Worm (Caenorhabditis elegans): ENCODE results near the gene his-72.

his-72 gene

ce11 chrIII:12327528-12327997 lies 41.3 kb downstream of the his-72 start, which contains the start of the genes zip-12 and Y75B8A.63 (continued):
- TF ChIP-seq aha-1 (tag) (no peak), lsy-2 (tag; optimal IDR thresholded peaks at IDR 0.05) (peak in 1 of 2 experiments; percentile 36), nhr-77 (tag; optimal IDR thresholded peaks at IDR 0.05) (no peak), ceh-20 (GFP tag; IDR thresholded peaks at IDR 0.05) (no peak), ZK337.2 (GFP tag; IDR thresholded peaks at IDR 0.05) (no peak), T26A8.4 (GFP tag; IDR thresholded peaks at IDR 0.05) (no peak), lin-13 (GFP tag; optimal IDR thresholded peaks at IDR 0.05) (no peak), F26F4.8 (GFP tag; conservative IDR thresholded peaks at IDR 0.05) (no peak), lin-1 (GFP tag; IDR thresholded peaks at IDR 0.05) (no peak; the same call in 1 of the 2 replicates), php-3 (GFP tag; IDR thresholded peaks at IDR 0.05) (no peak), lin-15B (tag; optimal IDR thresholded peaks at IDR 0.05) (no peak)

ce11 chrIII:12325284-12325683 lies 43.6 kb downstream of the his-72 start:
- TF ChIP-seq F26F4.8 (GFP tag; conservative IDR thresholded peaks at IDR 0.05) (no peak), nhr-25 (tag; optimal IDR thresholded peaks at IDR 0.05; ENCODE audit: borderline replicate concordance, insufficient read depth) (no peak), fkh-10 (GFP tag; optimal IDR thresholded peaks at IDR 0.05) (no peak), tra-1 (GFP tag; IDR thresholded peaks at IDR 0.05) (0 out of 2 replicates have a peak, but pooled peaks have one; percentile 31), nhr-77 (tag; optimal IDR thresholded peaks at IDR 0.05) (peak; percentile 26), madf-9 (GFP tag; conservative IDR thresholded peaks at IDR 0.05) (no peak), pha-4 (GFP tag; IDR thresholded peaks at IDR 0.05) (0 out of 2 replicates have a peak, but pooled peaks have one; percentile 23), pha-4 (tag; optimal IDR thresholded peaks at IDR 0.05) (no peak), F44E2.7 (GFP tag; IDR thresholded peaks at IDR 0.05) (no peak), nhr-41 (GFP tag; IDR thresholded peaks at IDR 0.05) (no peak), unc-39 (tag; optimal IDR thresholded peaks at IDR 0.05) (no peak), cey-2 (tag; optimal IDR thresholded peaks at IDR 0.05; ENCODE audit: borderline replicate concordance, insufficient read depth) (no peak), ceh-82 (tag; optimal IDR thresholded peaks at IDR 0.05) (no peak), sdz-12 (GFP tag; optimal IDR thresholded peaks at IDR 0.05) (no peak), lin-39 (tag; optimal IDR thresholded peaks at IDR 0.05) (no peak), ceh-44 (GFP tag; IDR thresholded peaks at IDR 0.05) (no peak), R02D3.7 (tag; optimal IDR thresholded peaks at IDR 0.05) (no peak), spr-3 (GFP tag; optimal IDR thresholded peaks at IDR 0.05) (no peak), hlh-11 (tag; optimal IDR thresholded peaks at IDR 0.05) (peak; percentile 89), nhr-42 (GFP tag; IDR thresholded peaks at IDR 0.05) (no peak), vab-7 (GFP tag; IDR thresholded peaks at IDR 0.05) (no peak), hif-1 (tag; optimal IDR thresholded peaks at IDR 0.05) (no peak), duxl-1 (tag; optimal IDR thresholded peaks at IDR 0.05; ENCODE audit: poor library complexity) (no peak), mep-1 (tag; optimal IDR thresholded peaks at IDR 0.05) (peak; percentile 63), hlh-30 (tag; optimal IDR thresholded peaks at IDR 0.05; ENCODE audit: insufficient read depth) (peak; percentile 61), ceh-28 (tag; optimal IDR thresholded peaks at IDR 0.05) (no peak), lsy-2 (tag; optimal IDR thresholded peaks at IDR 0.05) (no peak), unc-62 (GFP tag; optimal IDR thresholded peaks at IDR 0.05 in 1 of 2) (no peak), unc-62 (tag; optimal IDR thresholded peaks at IDR 0.05) (no peak), unc-130 (GFP tag; optimal IDR thresholded peaks at IDR 0.05) (no peak), aly-2 (tag; optimal IDR thresholded peaks at IDR 0.05) (no peak), snpc-4 (tag; optimal IDR thresholded peaks at IDR 0.05) (no peak), rbr-2 (tag; optimal IDR thresholded peaks at IDR 0.05) (no peak), dpl-1 (GFP tag; optimal IDR thresholded peaks at IDR 0.05) (peak; percentile 32), ceh-20 (GFP tag; IDR thresholded peaks at IDR 0.05) (no peak), T26A8.4 (GFP tag; IDR thresholded peaks at IDR 0.05) (no peak), daf-12 (tag; optimal IDR thresholded peaks at IDR 0.05) (no peak), egl-27 (tag; optimal IDR thresholded peaks at IDR 0.05) (no peak), gei-8 (GFP tag; optimal IDR thresholded peaks at IDR 0.05) (peak; percentile 25), dve-1 (tag; optimal IDR thresholded peaks at IDR 0.05; ENCODE audit: insufficient read depth) (peak; percentile 96), snpc-1.2 (GFP tag; IDR thresholded peaks at IDR 0.05) (no peak), lim-7 (GFP tag; IDR thresholded peaks at IDR 0.05) (no peak), nhr-48 (tag; optimal IDR thresholded peaks at IDR 0.05) (peak; percentile 42)

All from whole organism, L4 larva.